Fruit fly (Drosophila melanogaster) whole organism, embryonic: Measurements from ENCODE around the gene CG14839.

Source experiments
- B-H1 ChIP-seq: fragments of 200-800 bp; sonication (Bioruptor generic); IDR thresholded peaks from 3 replicates; pipeline ENCODE4 v1.3.6; 2022; ENCODE audit warnings: missing biosample characterization, missing genetic modification characterization
- Bteb2 ChIP-seq: fragments of 200-800 bp; sonication (Bioruptor generic); optimal IDR thresholded peaks from 2 replicates; lab custom pipeline; 2016; ENCODE audit warnings: missing biosample characterization, missing genetic modification characterization
- CG11456 ChIP-seq: fragments of 200-800 bp; sonication (Bioruptor generic); IDR thresholded peaks from 3 replicates; pipeline ENCODE4 v1.3.6; 2022; ENCODE audit warnings: missing biosample characterization, missing genetic modification characterization
- CG11696 ChIP-seq: fragments of 200-800 bp; sonication (Bioruptor generic); IDR thresholded peaks from 2 replicates; pipeline ENCODE4 v1.3.6; 2022; ENCODE audit warnings: missing biosample characterization, missing genetic modification characterization
- CG14050 ChIP-seq: fragments of 200-800 bp; sonication (Bioruptor generic); IDR thresholded peaks from 3 replicates; pipeline ENCODE4 v1.3.6; 2022; ENCODE audit warnings: missing biosample characterization, missing genetic modification characterization
- CG1647 ChIP-seq: fragments of 200-800 bp; sonication (Bioruptor generic); optimal IDR thresholded peaks from 3 replicates; lab custom pipeline; 2016; ENCODE audit warnings: missing biosample characterization, missing genetic modification characterization
- CG1792 ChIP-seq: fragments of 200-800 bp; sonication (Bioruptor generic); optimal IDR thresholded peaks from 2 replicates; lab custom pipeline; 2016; ENCODE audit warnings: missing biosample characterization, missing genetic modification characterization
- CG18011 ChIP-seq: fragments of 200-800 bp; sonication (Bioruptor generic); optimal IDR thresholded peaks from 2 replicates; lab custom pipeline; 2017; ENCODE audit warnings: missing biosample characterization, missing genetic modification characterization, mild to moderate bottlenecking, moderate library complexity, missing genotype
- CG18619 ChIP-seq: fragments of 200-800 bp; sonication (Bioruptor generic); optimal IDR thresholded peaks from 3 replicates; lab custom pipeline; 2017; ENCODE audit warnings: missing biosample characterization, mild to moderate bottlenecking, missing genetic modification characterization
- CG31388 ChIP-seq: fragments of 200-800 bp; sonication (Bioruptor generic); optimal IDR thresholded peaks from 2 replicates; lab custom pipeline; 2016; ENCODE audit warnings: missing biosample characterization, missing genetic modification characterization
- CG3407 ChIP-seq: fragments of 200-800 bp; sonication (Bioruptor generic); optimal IDR thresholded peaks from 2 replicates; lab custom pipeline; 2018; ENCODE audit warnings: missing biosample characterization, mild to moderate bottlenecking, missing genetic modification characterization
- CG3726 ChIP-seq: fragments of 200-800 bp; sonication (Bioruptor generic); IDR thresholded peaks from 3 replicates; pipeline ENCODE4, ENCODE4 v1.3.6; 2022; ENCODE audit warnings: missing biosample characterization, missing genetic modification characterization
- CG4854 ChIP-seq: fragments of 200-800 bp; sonication (Bioruptor generic); optimal IDR thresholded peaks from 2 replicates; lab custom pipeline; 2016; ENCODE audit warnings: missing biosample characterization, missing genetic modification characterization, inconsistent platforms
- CG5180 ChIP-seq: fragments of 200-800 bp; sonication (Bioruptor generic); optimal IDR thresholded peaks from 3 replicates; lab custom pipeline; 2017; ENCODE audit warnings: missing biosample characterization, missing genetic modification characterization, mild to moderate bottlenecking, moderate library complexity, missing genetic modification reagents
- CG6272 ChIP-seq: fragments of 200-800 bp; sonication (Bioruptor generic); IDR thresholded peaks from 2 replicates; pipeline ENCODE4 v1.3.6; 2022; ENCODE audit warnings: missing biosample characterization, missing genetic modification characterization
- CG7987 ChIP-seq: fragments of 200-800 bp; sonication (Bioruptor generic); optimal IDR thresholded peaks from 2 replicates; lab custom pipeline; 2018; ENCODE audit warnings: missing biosample characterization, mild to moderate bottlenecking, missing genetic modification characterization, moderate library complexity
- Camta ChIP-seq: fragments of 200-800 bp; sonication (Bioruptor generic); optimal IDR thresholded peaks from 2 replicates; lab custom pipeline; 2016; ENCODE audit warnings: missing biosample characterization, missing genetic modification characterization
- Dbx ChIP-seq: fragments of 200-800 bp; sonication (Bioruptor generic); IDR thresholded peaks from 3 replicates; pipeline ENCODE4 v1.3.6; 2022; ENCODE audit warnings: missing biosample characterization, missing genetic modification characterization
- Dfd ChIP-seq, 2 experiments: fragments of >200 bp; optimal IDR thresholded peaks; 2 replicates each; lab custom pipeline; 2017; ENCODE audit warnings: missing biosample characterization in 2 of 2, missing genetic modification characterization in 2 of 2
- Dip2 ChIP-seq: fragments of 200-800 bp; sonication (Bioruptor generic); IDR thresholded peaks from 2 replicates; pipeline ENCODE4 v1.3.6; 2022; ENCODE audit warnings: missing biosample characterization, missing genetic modification characterization
- Hr39 ChIP-seq: fragments of >200 bp; optimal IDR thresholded peaks from 2 replicates; lab custom pipeline; 2017
- Med ChIP-seq: fragments of 200-800 bp; sonication (Bioruptor generic); peaks from one replicate; lab custom pipeline; 2016; ENCODE audit warnings: missing biosample characterization, missing genetic modification characterization, mild to moderate bottlenecking, inconsistent platforms, moderate library complexity
- NK7.1 ChIP-seq: fragments of 200-800 bp; sonication (Bioruptor generic); optimal IDR thresholded peaks from 3 replicates; lab custom pipeline; 2016; ENCODE audit warnings: missing biosample characterization, missing genetic modification characterization
- Oaz ChIP-seq: fragments of 200-800 bp; sonication (Bioruptor generic); IDR thresholded peaks from 2 replicates; pipeline ENCODE4 v1.3.6; 2022; ENCODE audit warnings: missing biosample characterization, missing genetic modification characterization
- Opbp ChIP-seq: fragments of 200-800 bp; sonication (Bioruptor generic); IDR thresholded peaks from 3 replicates; pipeline ENCODE4 v1.3.6; 2022; ENCODE audit warnings: missing biosample characterization, missing genetic modification characterization; ENCODE audit not compliant: partially characterized antibody
- Xbp1 ChIP-seq: fragments of 200-800 bp; sonication (Bioruptor generic); optimal IDR thresholded peaks from 3 replicates; lab custom pipeline; 2016; ENCODE audit warnings: missing biosample characterization, mild to moderate bottlenecking, missing genetic modification characterization
- ato ChIP-seq: fragments of 200-800 bp; sonication (Bioruptor generic); IDR thresholded peaks from 2 replicates; pipeline ENCODE4 v1.3.6; 2022; ENCODE audit warnings: missing biosample characterization, missing genetic modification characterization; ENCODE audit not compliant: partially characterized antibody
- az2 ChIP-seq: fragments of 200-800 bp; sonication (Bioruptor generic); optimal IDR thresholded peaks from 3 replicates; lab custom pipeline; 2016; ENCODE audit warnings: missing biosample characterization, missing genetic modification characterization
- cas ChIP-seq: fragments of 200-800 bp; sonication (Bioruptor generic); IDR thresholded peaks from 2 replicates; pipeline ENCODE4 v1.3.6; 2022; ENCODE audit warnings: missing biosample characterization, missing genetic modification characterization
- ci ChIP-seq: fragments of 200-800 bp; sonication (Bioruptor generic); IDR thresholded peaks from 3 replicates; pipeline ENCODE4 v1.3.6; 2022; ENCODE audit warnings: missing biosample characterization, missing genetic modification characterization
- crc ChIP-seq: fragments of 200-800 bp; sonication (Bioruptor generic); optimal IDR thresholded peaks from 2 replicates; lab custom pipeline; 2016; ENCODE audit warnings: missing biosample characterization, missing genetic modification characterization
- dm ChIP-seq: fragments of 200-800 bp; sonication (Bioruptor generic); optimal IDR thresholded peaks from 3 replicates; lab custom pipeline; 2016; ENCODE audit warnings: missing biosample characterization, missing genetic modification characterization
- ems ChIP-seq: fragments of 200-800 bp; sonication (Bioruptor generic); optimal IDR thresholded peaks from 3 replicates; lab custom pipeline; 2016; ENCODE audit warnings: missing biosample characterization, missing genetic modification characterization
- gfzf ChIP-seq: fragments of 200-800 bp; sonication (Bioruptor generic); optimal IDR thresholded peaks from 2 replicates; lab custom pipeline; 2016; ENCODE audit warnings: missing biosample characterization, mild to moderate bottlenecking, missing genetic modification characterization, moderate library complexity
- gsb ChIP-seq: fragments of 200-800 bp; sonication (Bioruptor generic); IDR thresholded peaks from 2 replicates; pipeline ENCODE4 v1.3.6; 2022; ENCODE audit warnings: missing biosample characterization, missing genetic modification characterization
- hkb ChIP-seq, 2 experiments: fragments of 200-800 bp in 1 of 2; fragments of >200 bp in 1 of 2; sonication (Bioruptor generic) in 1 of 2; IDR thresholded peaks in 1 of 2; optimal IDR thresholded peaks in 1 of 2; 2 replicates each; pipeline versions ENCODE4 v1.3.6 to Lab custom; 2017 to 2022; ENCODE audit warnings: missing biosample characterization in 1 of 2, missing genetic modification characterization in 1 of 2
- kah ChIP-seq: fragments of 200-800 bp; sonication (Bioruptor generic); optimal IDR thresholded peaks from 2 replicates; lab custom pipeline; 2018; ENCODE audit warnings: missing biosample characterization, mild to moderate bottlenecking, missing genetic modification characterization
- knrl ChIP-seq: fragments of 200-800 bp; sonication (Bioruptor generic); IDR thresholded peaks from 3 replicates; pipeline ENCODE4 v1.3.6; 2022; ENCODE audit warnings: missing biosample characterization, missing genetic modification characterization; ENCODE audit not compliant: partially characterized antibody
- mam ChIP-seq: fragments of 200-800 bp; sonication (Bioruptor generic); optimal IDR thresholded peaks from 3 replicates; lab custom pipeline; 2016; ENCODE audit warnings: missing biosample characterization, missing genetic modification characterization
- mirr ChIP-seq: fragments of 200-800 bp; sonication (Bioruptor generic); optimal IDR thresholded peaks from 3 replicates; lab custom pipeline; 2018; ENCODE audit warnings: missing biosample characterization, mild to moderate bottlenecking, missing genetic modification characterization
- nom ChIP-seq: fragments of 200-800 bp; sonication (Bioruptor generic); optimal IDR thresholded peaks from 2 replicates; lab custom pipeline; 2017; ENCODE audit warnings: missing biosample characterization, missing genetic modification characterization, mild to moderate bottlenecking, moderate library complexity, missing genetic modification reagents
- pan ChIP-seq, 4 experiments: fragments of >200 bp in 3 of 4; fragments of 200-800 bp in 1 of 4; sonication (Bioruptor generic) in 1 of 4; optimal IDR thresholded peaks in 3 of 4; IDR thresholded peaks in 1 of 4; 2 replicates each; pipeline versions ENCODE4 v1.3.6 to Lab custom; 2017 to 2022; ENCODE audit warnings: missing biosample characterization in 2 of 4, missing genetic modification characterization in 2 of 4, mixed read lengths in 1 of 4
- psq ChIP-seq: fragments of 200-800 bp; sonication (Bioruptor generic); optimal IDR thresholded peaks from 2 replicates; lab custom pipeline; 2017; ENCODE audit warnings: missing biosample characterization, missing genetic modification characterization
- row ChIP-seq: fragments of 200-800 bp; sonication (Bioruptor generic); IDR thresholded peaks from 3 replicates; pipeline ENCODE4 v1.3.6; 2022; ENCODE audit warnings: missing biosample characterization, missing genetic modification characterization
- scrt ChIP-seq: fragments of 200-800 bp; sonication (Bioruptor generic); optimal IDR thresholded peaks from 2 replicates; lab custom pipeline; 2018; ENCODE audit warnings: missing biosample characterization, mild to moderate bottlenecking, missing genetic modification characterization, moderate library complexity
- sd ChIP-seq: fragments of 200-800 bp; sonication (Bioruptor generic); optimal IDR thresholded peaks from 3 replicates; lab custom pipeline; 2018; ENCODE audit warnings: missing biosample characterization, mild to moderate bottlenecking, missing genetic modification characterization, moderate library complexity
- sima ChIP-seq: fragments of 200-800 bp; sonication (Bioruptor generic); optimal IDR thresholded peaks from 2 replicates; lab custom pipeline; 2016; ENCODE audit warnings: missing biosample characterization, missing genetic modification characterization
- sob ChIP-seq: fragments of 200-800 bp; sonication (Bioruptor generic); IDR thresholded peaks from 2 replicates; pipeline ENCODE4 v1.3.6; 2022; ENCODE audit warnings: missing biosample characterization, missing genetic modification characterization
- unpg ChIP-seq: fragments of 200-800 bp; sonication (Bioruptor generic); optimal IDR thresholded peaks from 3 replicates; lab custom pipeline; 2018; ENCODE audit warnings: missing biosample characterization, mild to moderate bottlenecking, missing genetic modification characterization, moderate library complexity
- vnd ChIP-seq: fragments of 200-800 bp; sonication (Bioruptor generic); IDR thresholded peaks from 3 replicates; pipeline ENCODE4 v1.3.6; 2022; ENCODE audit warnings: missing biosample characterization, missing genetic modification characterization; ENCODE audit not compliant: partially characterized antibody
- wor ChIP-seq: fragments of 200-800 bp; sonication (Bioruptor generic); IDR thresholded peaks from 2 replicates; pipeline ENCODE4 v1.3.6; 2022; ENCODE audit warnings: missing biosample characterization, missing genetic modification characterization

The CG14839 gene

DNA sequence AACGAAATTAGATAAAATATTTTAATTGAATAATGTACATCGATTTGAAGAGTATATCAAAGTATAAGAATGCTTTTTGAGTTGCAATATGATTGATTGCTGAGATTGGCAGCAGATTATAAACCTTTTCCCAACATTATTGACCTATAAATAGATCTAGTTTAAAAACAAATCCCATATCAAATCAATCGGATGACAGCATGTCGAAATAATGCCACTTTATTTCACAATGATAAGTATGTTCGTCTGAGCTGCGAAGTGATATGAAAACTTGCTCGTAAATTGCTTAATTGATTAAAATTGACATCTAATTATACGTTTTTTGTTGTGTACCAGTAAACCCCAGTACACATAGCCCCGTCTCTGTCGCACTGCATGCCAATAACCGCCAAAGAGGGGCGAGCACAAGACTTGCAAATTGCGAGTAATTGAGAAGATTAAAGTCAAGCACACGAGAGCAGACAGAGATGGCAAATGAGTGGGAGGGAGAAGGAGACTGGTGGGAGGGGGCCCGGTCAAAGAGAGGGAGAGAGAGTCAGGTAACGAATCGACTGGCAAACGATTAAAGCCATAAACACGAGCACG is 20.9 kb downstream of the CG14839 start (continued):
- no peak for TF ChIP-seq vnd (GFP tag; lab: Robert Waterston, UW)
- no peak for TF ChIP-seq Bteb2 (GFP tag; lab: Kevin White, UChicago)
- no peak for TF ChIP-seq Hr39 (lab: Kevin White, UChicago)
- TF ChIP-seq psq (GFP tag; lab: Kevin White, UChicago): no peak
- no peak for TF ChIP-seq kah
- TF ChIP-seq CG3407 (GFP tag; lab: Kevin White, UChicago): no peak
- TF ChIP-seq CG4854: peak; percentile 7
- peak; percentile 49 for TF ChIP-seq crc (GFP tag; lab: Kevin White, UChicago)
- no peak for TF ChIP-seq pan (optimal IDR thresholded peaks at IDR 0.05; lab: Kevin White, UChicago)
- TF ChIP-seq pan (GFP tag; optimal IDR thresholded peaks at IDR 0.05 in 1 of 2, IDR thresholded peaks at IDR 0.05 in 1 of 2): no peak
- TF ChIP-seq cas (GFP tag; lab: Robert Waterston, UW): no peak
- TF ChIP-seq CG7987 (GFP tag; lab: Kevin White, UChicago): no peak
- no peak for TF ChIP-seq CG5180 (GFP tag; lab: Kevin White, UChicago)
- no peak for TF ChIP-seq mirr
- TF ChIP-seq CG1647: no peak
- TF ChIP-seq CG6272 (GFP tag; lab: Robert Waterston, UW): no peak; the same call in 1 of the 2 replicates
- TF ChIP-seq Med (GFP tag; lab: Kevin White, UChicago): peak; percentile 80
- no peak for TF ChIP-seq gfzf (GFP tag; lab: Kevin White, UChicago)
- TF ChIP-seq unpg (GFP tag; lab: Kevin White, UChicago): peak; percentile 27
- TF ChIP-seq mam (GFP tag; lab: Kevin White, UChicago): peak; percentile 70
- TF ChIP-seq Camta (GFP tag; lab: Kevin White, UChicago): peak; percentile 8
- no peak for TF ChIP-seq ci (GFP tag; lab: Robert Waterston, UW)
- no peak for TF ChIP-seq knrl (GFP tag; lab: Robert Waterston, UW)
- peak; percentile 45 for TF ChIP-seq Xbp1 (GFP tag; lab: Kevin White, UChicago)
- no peak for TF ChIP-seq CG11696 (GFP tag; lab: Robert Waterston, UW)
- no peak for TF ChIP-seq sd
- TF ChIP-seq scrt (GFP tag; lab: Kevin White, UChicago): peak; percentile 14
- TF ChIP-seq sima (GFP tag; lab: Kevin White, UChicago): no peak
- TF ChIP-seq hkb (optimal IDR thresholded peaks at IDR 0.05; lab: Kevin White, UChicago): no peak
- TF ChIP-seq hkb (GFP tag; IDR thresholded peaks at IDR 0.05; lab: Robert Waterston, UW): no peak
- TF ChIP-seq CG14050: no peak
- no peak for TF ChIP-seq CG18011 (GFP tag; lab: Kevin White, UChicago)
- TF ChIP-seq Oaz: no peak
- no peak for TF ChIP-seq nom
- TF ChIP-seq B-H1 (GFP tag; lab: Robert Waterston, UW): no peak
- TF ChIP-seq gsb (GFP tag; lab: Robert Waterston, UW): no peak
- TF ChIP-seq CG1792 (GFP tag; lab: Kevin White, UChicago): no peak
- TF ChIP-seq row (GFP tag; lab: Robert Waterston, UW): no peak
- no peak for TF ChIP-seq sob (GFP tag; lab: Robert Waterston, UW)
- TF ChIP-seq CG11456 (GFP tag; lab: Robert Waterston, UW): no peak
- peak; percentile 6 for TF ChIP-seq az2 (GFP tag; lab: Kevin White, UChicago)
- no peak for TF ChIP-seq wor (GFP tag; lab: Robert Waterston, UW)
- TF ChIP-seq Dfd (GFP tag; optimal IDR thresholded peaks at IDR 0.05; lab: Kevin White, UChicago): no peak
- TF ChIP-seq NK7.1: no peak
- TF ChIP-seq CG31388: no peak
- no peak for TF ChIP-seq dm
- no peak for TF ChIP-seq Dip2
- no peak for TF ChIP-seq ems (GFP tag; lab: Kevin White, UChicago)
- no peak for TF ChIP-seq Opbp (GFP tag; lab: Robert Waterston, UW)
- no peak for TF ChIP-seq Dbx (GFP tag; lab: Robert Waterston, UW)
- TF ChIP-seq CG3726 (GFP tag; lab: Robert Waterston, UW): no peak
- peak; percentile 55 for TF ChIP-seq CG18619
- TF ChIP-seq ato (GFP tag; lab: Robert Waterston, UW): no peak
